Fruit fly (Drosophila melanogaster): ENCODE data around the gene sens.

sens gene

dm6 chr3L:13381160-13381559, 19.8 kb downstream of the sens start, which contains the start of gene CG14107:
TSS of gene CG14107 (minus strand) at chr3L:13381346.
- TF ChIP-seq CG32767 (GFP tag; IDR thresholded peaks at IDR 0.05) (no peak), Blimp-1 (GFP tag; optimal IDR thresholded peaks at IDR 0.05) (peak; percentile 98), Ets65A (GFP tag) (peak; percentile 26), p53 (GFP tag; optimal IDR thresholded peaks at IDR 0.05) (no peak), Dad (GFP tag; optimal IDR thresholded peaks at IDR 0.05) (no peak)

- TF ChIP-seq CG15479 (GFP tag; optimal IDR thresholded peaks at IDR 0.05) (peak; percentile 49), twi (tag; optimal IDR thresholded peaks at IDR 0.05) (peak; percentile 54), CG11085 (GFP tag; IDR thresholded peaks at IDR 0.05) (no peak), tll (GFP tag; optimal IDR thresholded peaks at IDR 0.05) (peak in 1 of 2 experiments; percentile 87), cad (GFP tag; optimal IDR thresholded peaks at IDR 0.05) (peak; percentile 99), CG3838 (GFP tag; optimal IDR thresholded peaks at IDR 0.05) (no peak), zen (tag; optimal IDR thresholded peaks at IDR 0.05) (peak; percentile 98), CG7271 (tag; optimal IDR thresholded peaks at IDR 0.05) (peak; percentile 70), CG12744 (GFP tag; optimal IDR thresholded peaks at IDR 0.05) (no peak)
These were observed 22.7 kb downstream of the sens start, which contains the start of gene SNCF for dm6 chr3L:13378202-13378601. TSS of gene SNCF (plus strand) at chr3L:13378583.

- TF ChIP-seq Ets65A (GFP tag) (peak; percentile 0), CG12104 (GFP tag; optimal IDR thresholded peaks at IDR 0.05) (no peak)
These were observed 23.3 kb downstream of the sens start, which contains the start of gene CG14111 for dm6 chr3L:13377657-13378056. TSS of gene CG14111 (plus strand) at chr3L:13377957.

- TF ChIP-seq pum (GFP tag; optimal IDR thresholded peaks at IDR 0.05), result no peak
- no peak for TF ChIP-seq CG10147 (GFP tag; optimal IDR thresholded peaks at IDR 0.05)
- peak; percentile 33 for TF ChIP-seq CG12155 (GFP tag; optimal IDR thresholded peaks at IDR 0.05)
- no peak for TF ChIP-seq corto (GFP tag; optimal IDR thresholded peaks at IDR 0.05)
- peak; percentile 46; the same call in 1 of the 3 replicates for TF ChIP-seq CG2889 (GFP tag; IDR thresholded peaks at IDR 0.05)
- peak; percentile 56 for TF ChIP-seq CG10209 (GFP tag; optimal IDR thresholded peaks at IDR 0.05)
- TF ChIP-seq Adf1 (GFP tag; IDR thresholded peaks at IDR 0.05), result 0 out of 2 replicates have a peak, but pooled peaks have one; percentile 30
- TF ChIP-seq ken (GFP tag; IDR thresholded peaks at IDR 0.05), result no peak
- TF ChIP-seq CG14710 (tag; optimal IDR thresholded peaks at IDR 0.05), result no peak
- peak; percentile 11 for TF ChIP-seq zen (tag; optimal IDR thresholded peaks at IDR 0.05)
- peak; percentile 15 for TF ChIP-seq CG15011 (GFP tag; optimal IDR thresholded peaks at IDR 0.05)
- TF ChIP-seq ERR (GFP tag; optimal IDR thresholded peaks at IDR 0.05), result no peak
- TF ChIP-seq Gug (GFP tag; IDR thresholded peaks at IDR 0.05), result peak; percentile 41; the same call in 1 of the 4 replicates
- TF ChIP-seq lbe (GFP tag; optimal IDR thresholded peaks at IDR 0.05), result no peak
- peak; percentile 10 for TF ChIP-seq CG13296 (GFP tag; optimal IDR thresholded peaks at IDR 0.05)
- peak; percentile 65 for TF ChIP-seq Oli (tag; optimal IDR thresholded peaks at IDR 0.05)
- TF ChIP-seq CG11093 (GFP tag; IDR thresholded peaks at IDR 0.05), result peak; percentile 46; the same call in 1 of the 3 replicates
- TF ChIP-seq CG17361 (GFP tag; IDR thresholded peaks at IDR 0.05), result peak; percentile 60; the same call in 2 of the 3 replicates
- peak; percentile 47 for TF ChIP-seq Dek (tag; optimal IDR thresholded peaks at IDR 0.05)
- TF ChIP-seq CG13624 (GFP tag; optimal IDR thresholded peaks at IDR 0.05), result peak; percentile 92
- peak; percentile 40 for TF ChIP-seq CG1602 (GFP tag; optimal IDR thresholded peaks at IDR 0.05)
- peak; percentile 51; the same call in 1 of the 2 replicates for TF ChIP-seq CG6272 (GFP tag; IDR thresholded peaks at IDR 0.05)
- TF ChIP-seq CG9932 (GFP tag; IDR thresholded peaks at IDR 0.05), result peak; percentile 49
- peak; percentile 19 for TF ChIP-seq caup (GFP tag; optimal IDR thresholded peaks at IDR 0.05; ENCODE audit: severe bottlenecking)
- TF ChIP-seq Six4 (GFP tag; optimal IDR thresholded peaks at IDR 0.05), result peak; percentile 13
- TF ChIP-seq Doc3 (GFP tag; IDR thresholded peaks at IDR 0.05; ENCODE audit: partially characterized antibody), result no peak
- TF ChIP-seq Hr51 (GFP tag; optimal IDR thresholded peaks at IDR 0.05), result peak in 1 of 2 experiments; percentile 54
- TF ChIP-seq CG9215 (GFP tag; IDR thresholded peaks at IDR 0.05), result peak; percentile 59; the same call in 1 of the 2 replicates
- TF ChIP-seq sug (tag; optimal IDR thresholded peaks at IDR 0.05), result peak; percentile 48
- TF ChIP-seq ci (GFP tag; IDR thresholded peaks at IDR 0.05), result peak; percentile 62; the same call in 2 of the 3 replicates
These were observed 44.7 kb downstream of the sens start, which contains the start of gene Nplp2 for dm6 chr3L:13356084-13356693. TSS of gene Nplp2 (plus strand) at chr3L:13356376.
